Worm (Caenorhabditis elegans) whole organism, L2 larva: ENCODE measurements around the gene F32D8.2.

Experiments used
- C34F6.9 ChIP-seq: fragments of 150-350 bp; optimal IDR thresholded peaks from 2 replicates; lab custom pipeline; 2014; ENCODE audit warnings: missing biosample characterization, missing genetic modification characterization
- F13H6.1 ChIP-seq: sonication (generic microtip); optimal IDR thresholded peaks from 2 replicates; lab custom pipeline; 2016; ENCODE audit warnings: missing genetic modification characterization, missing compliant biosample characterization
- R02D3.7 ChIP-seq: fragments of 150-350 bp; optimal IDR thresholded peaks from 2 replicates; lab custom pipeline; 2014; ENCODE audit warnings: missing biosample characterization, missing genetic modification characterization
- Y55F3AM.14 ChIP-seq: fragments of 200-800 bp; sonication (Bioruptor generic); optimal IDR thresholded peaks from 2 replicates; lab custom pipeline; 2018; ENCODE audit warnings: mild to moderate bottlenecking, missing genetic modification characterization, missing compliant biosample characterization
- ZK546.5 ChIP-seq: sonication (generic microtip); optimal IDR thresholded peaks from 2 replicates; lab custom pipeline; 2017; ENCODE audit warnings: missing biosample characterization, missing genetic modification characterization
- alr-1 ChIP-seq: fragments of 150-350 bp; optimal IDR thresholded peaks from 2 replicates; lab custom pipeline; 2014; ENCODE audit warnings: missing biosample characterization, missing genetic modification characterization
- aly-2 ChIP-seq: fragments of 150-350 bp; optimal IDR thresholded peaks from 2 replicates; lab custom pipeline; 2014; ENCODE audit warnings: missing biosample characterization, missing genetic modification characterization
- ama-1 ChIP-seq: fragments of 150-350 bp; optimal IDR thresholded peaks from 2 replicates; lab custom pipeline; 2018; ENCODE audit warnings: inconsistent platforms
- blmp-1 ChIP-seq: sonication (generic microtip); optimal IDR thresholded peaks from 2 replicates; lab custom pipeline; 2017; ENCODE audit warnings: missing genetic modification characterization, mild to moderate bottlenecking, missing compliant biosample characterization, antibody characterized with exemption, moderate library complexity; ENCODE audit not compliant: insufficient read depth
- ceh-16 ChIP-seq: fragments of 150-350 bp; optimal IDR thresholded peaks from 2 replicates; lab custom pipeline; 2014; ENCODE audit warnings: missing biosample characterization, missing genetic modification characterization
- ceh-82 ChIP-seq: fragments of 150-350 bp; optimal IDR thresholded peaks from 2 replicates; lab custom pipeline; 2014; ENCODE audit warnings: missing biosample characterization, missing genetic modification characterization
- crh-2 ChIP-seq: sonication (generic microtip); optimal IDR thresholded peaks from 2 replicates; lab custom pipeline; 2017; ENCODE audit warnings: missing biosample characterization, missing genetic modification characterization
- dmd-4 ChIP-seq: sonication (generic microtip); optimal IDR thresholded peaks from 2 replicates; lab custom pipeline; 2017; ENCODE audit warnings: missing biosample characterization, missing genetic modification characterization
- egl-27 ChIP-seq: sonication (generic microtip); optimal IDR thresholded peaks from 3 replicates; lab custom pipeline; 2017; ENCODE audit warnings: missing biosample characterization, missing genetic modification reagents, missing genetic modification characterization
- elt-1 ChIP-seq: fragments of 150-350 bp; optimal IDR thresholded peaks from 2 replicates; lab custom pipeline; 2014; ENCODE audit warnings: missing biosample characterization, missing genetic modification characterization
- elt-3 ChIP-seq: sonication (generic microtip); optimal IDR thresholded peaks from 2 replicates; lab custom pipeline; 2017; ENCODE audit warnings: missing biosample characterization, missing genetic modification characterization
- fos-1 ChIP-seq: fragments of 150-350 bp; optimal IDR thresholded peaks from 2 replicates; lab custom pipeline; 2014; ENCODE audit warnings: missing biosample characterization, missing genetic modification characterization
- gmeb-1 ChIP-seq: fragments of 150-350 bp; optimal IDR thresholded peaks from 2 replicates; lab custom pipeline; 2014; ENCODE audit warnings: missing biosample characterization, missing genetic modification characterization
- lin-11 ChIP-seq: fragments of 150-350 bp; sonication (generic microtip); optimal IDR thresholded peaks from 2 replicates; lab custom pipeline; 2014; ENCODE audit warnings: missing biosample characterization, missing genetic modification characterization, inconsistent platforms, mixed read lengths
- lin-13 ChIP-seq: fragments of 150-350 bp; optimal IDR thresholded peaks from 2 replicates; lab custom pipeline; 2014; ENCODE audit warnings: missing biosample characterization, missing genetic modification reagents, missing genetic modification characterization
- lin-39 ChIP-seq: fragments of 150-350 bp; optimal IDR thresholded peaks from 2 replicates; lab custom pipeline; 2014; ENCODE audit warnings: missing biosample characterization, missing genetic modification reagents, missing genetic modification characterization
- lsy-2 ChIP-seq, 2 experiments: fragments of 150-350 bp in 1 of 2; sonication (generic microtip) in 1 of 2; optimal IDR thresholded peaks; 2 replicates each; lab custom pipeline; 2014 to 2017; ENCODE audit warnings: missing biosample characterization in 2 of 2, missing genetic modification characterization in 2 of 2
- mab-5 ChIP-seq: fragments of 150-350 bp; optimal IDR thresholded peaks from 2 replicates; lab custom pipeline; 2014; ENCODE audit warnings: missing biosample characterization, missing genetic modification characterization
- mbf-1 ChIP-seq: sonication (generic microtip); optimal IDR thresholded peaks from 2 replicates; lab custom pipeline; 2017; ENCODE audit warnings: missing biosample characterization, missing genetic modification characterization
- mdl-1 ChIP-seq, 2 experiments: fragments of 150-350 bp in 1 of 2; sonication (generic microtip) in 1 of 2; optimal IDR thresholded peaks; 2 replicates each; lab custom pipeline; 2017; ENCODE audit warnings: missing biosample characterization in 2 of 2, missing genetic modification characterization in 2 of 2
- nhr-10 ChIP-seq: sonication (generic microtip); optimal IDR thresholded peaks from 2 replicates; lab custom pipeline; 2017; ENCODE audit warnings: missing biosample characterization, missing genetic modification characterization
- nhr-11 ChIP-seq: fragments of 150-350 bp; optimal IDR thresholded peaks from 2 replicates; lab custom pipeline; 2014; ENCODE audit warnings: missing biosample characterization, missing genetic modification characterization
- nhr-12 ChIP-seq: fragments of 150-350 bp; optimal IDR thresholded peaks from 2 replicates; lab custom pipeline; 2014; ENCODE audit warnings: missing biosample characterization, missing genetic modification characterization
- nhr-129 ChIP-seq: fragments of 150-350 bp; optimal IDR thresholded peaks from 2 replicates; lab custom pipeline; 2014; ENCODE audit warnings: missing biosample characterization, missing genetic modification characterization
- nhr-21 ChIP-seq: fragments of 150-350 bp; optimal IDR thresholded peaks from 2 replicates; lab custom pipeline; 2014; ENCODE audit warnings: missing biosample characterization, missing genetic modification characterization
- nhr-23 ChIP-seq: fragments of 150-350 bp; optimal IDR thresholded peaks from 2 replicates; lab custom pipeline; 2014; ENCODE audit warnings: missing biosample characterization, missing genetic modification reagents, missing genetic modification characterization
- nhr-237 ChIP-seq: fragments of 150-350 bp; optimal IDR thresholded peaks from 2 replicates; lab custom pipeline; 2014; ENCODE audit warnings: missing biosample characterization, missing genetic modification characterization
- nhr-25 ChIP-seq: fragments of 150-350 bp; sonication (generic microtip); optimal IDR thresholded peaks from 3 replicates; lab custom pipeline; 2014; ENCODE audit warnings: missing biosample characterization, missing genetic modification characterization
- nhr-6 ChIP-seq: fragments of 150-350 bp; optimal IDR thresholded peaks from 2 replicates; lab custom pipeline; 2014; ENCODE audit warnings: missing biosample characterization, missing genetic modification characterization
- nhr-77 ChIP-seq: fragments of 150-350 bp; optimal IDR thresholded peaks from 2 replicates; lab custom pipeline; 2014; ENCODE audit warnings: missing biosample characterization, missing genetic modification characterization
- peb-1 ChIP-seq: fragments of 150-350 bp; optimal IDR thresholded peaks from 2 replicates; lab custom pipeline; 2014; ENCODE audit warnings: missing biosample characterization, missing genetic modification characterization
- sem-4 ChIP-seq: fragments of 150-350 bp; optimal IDR thresholded peaks from 2 replicates; lab custom pipeline; 2014; ENCODE audit warnings: missing biosample characterization, missing genetic modification reagents, missing genetic modification characterization
- skn-1 ChIP-seq: sonication (generic microtip); optimal IDR thresholded peaks from 2 replicates; lab custom pipeline; 2017; ENCODE audit warnings: missing biosample characterization, missing genetic modification characterization
- sma-3 ChIP-seq: sonication (generic microtip); optimal IDR thresholded peaks from 2 replicates; lab custom pipeline; 2016; ENCODE audit warnings: missing genetic modification reagents, missing genetic modification characterization, missing compliant biosample characterization
- sma-9 ChIP-seq, 2 experiments: fragments of 150-350 bp in 1 of 2; sonication (generic microtip) in 1 of 2; optimal IDR thresholded peaks; 2 replicates each; lab custom pipeline; 2014 to 2016; ENCODE audit warnings: missing genetic modification characterization in 2 of 2, mild to moderate bottlenecking in 1 of 2, missing biosample characterization in 1 of 2, missing compliant biosample characterization in 1 of 2, missing genetic modification reagents in 1 of 2, moderate library complexity in 1 of 2
- snpc-4 ChIP-seq: fragments of 150-350 bp; optimal IDR thresholded peaks from 2 replicates; lab custom pipeline; 2014; ENCODE audit warnings: missing biosample characterization, missing genetic modification characterization
- unc-39 ChIP-seq: fragments of 150-350 bp; optimal IDR thresholded peaks from 2 replicates; lab custom pipeline; 2014; ENCODE audit warnings: missing biosample characterization, missing genetic modification characterization
- unc-55 ChIP-seq: fragments of 150-350 bp; sonication (generic microtip); optimal IDR thresholded peaks from 3 replicates; lab custom pipeline; 2014; ENCODE audit warnings: missing biosample characterization, missing genetic modification reagents, missing genetic modification characterization
- unc-62 ChIP-seq: fragments of 150-350 bp; optimal IDR thresholded peaks from 2 replicates; lab custom pipeline; 2014; ENCODE audit warnings: missing biosample characterization, missing genetic modification reagents, missing genetic modification characterization
- zag-1 ChIP-seq: fragments of 150-350 bp; optimal IDR thresholded peaks from 2 replicates; lab custom pipeline; 2014; ENCODE audit warnings: missing biosample characterization, missing genetic modification characterization
- ztf-1 ChIP-seq: fragments of 200-800 bp; sonication (Bioruptor generic); conservative IDR thresholded peaks from 2 replicates; pipeline ENCODE4 v1.3.6; 2022; ENCODE audit warnings: missing genetic modification characterization, missing compliant biosample characterization
- ztf-11 ChIP-seq: sonication (generic microtip); optimal IDR thresholded peaks from 2 replicates; lab custom pipeline; 2017; ENCODE audit warnings: missing biosample characterization, missing genetic modification characterization
- ztf-4 ChIP-seq: fragments of 150-350 bp; optimal IDR thresholded peaks from 2 replicates; lab custom pipeline; 2014; ENCODE audit warnings: missing biosample characterization, missing genetic modification characterization

F32D8.2 gene

DNA sequence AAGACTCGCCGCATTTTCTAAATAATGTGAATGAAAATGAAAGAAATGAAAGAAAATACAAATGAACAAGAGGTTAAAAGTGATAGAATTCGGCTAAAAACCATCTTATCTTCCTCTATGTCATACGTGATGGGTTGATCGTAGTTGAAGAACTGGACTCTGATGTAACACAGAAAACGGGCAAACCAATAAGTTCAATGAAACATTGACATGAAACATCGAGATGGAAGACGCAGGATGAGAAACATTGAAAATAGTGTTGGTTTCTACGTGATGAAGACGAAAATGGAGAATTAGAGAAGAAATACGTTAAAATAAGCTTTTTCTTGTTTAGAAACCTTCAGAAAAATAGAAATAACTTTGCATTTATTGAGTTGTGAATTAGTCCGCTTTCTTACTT, 7.4 kb downstream of the F32D8.2 start, which contains the start of gene F32D8.12:
Gene F32D8.12 (minus strand): TSS at position 48 of the 400 bp plus-strand sequence.
- no peak for TF ChIP-seq lin-11 (tag; lab: Kevin White, UChicago)
- TF ChIP-seq lsy-2 (tag; optimal IDR thresholded peaks at IDR 0.05; lab: Kevin White, UChicago), result peak in 1 of 2 experiments; percentile 55
- TF ChIP-seq dmd-4, result no peak
- no peak for TF ChIP-seq nhr-77 (tag; lab: Kevin White, UChicago)
- no peak for TF ChIP-seq R02D3.7 (tag; lab: Kevin White, UChicago)
- TF ChIP-seq nhr-6, result no peak
- TF ChIP-seq Y55F3AM.14 (GFP tag; lab: Kevin White, UChicago), result no peak
- TF ChIP-seq ama-1 (lab: Kevin White, UChicago), result no peak
- no peak for TF ChIP-seq unc-62 (GFP tag; lab: Kevin White, UChicago)
- TF ChIP-seq zag-1 (tag; lab: Kevin White, UChicago), result no peak
- TF ChIP-seq elt-1 (tag; lab: Kevin White, UChicago), result no peak
- no peak for TF ChIP-seq lin-13 (GFP tag; lab: Kevin White, UChicago)
- peak; percentile 61 for TF ChIP-seq fos-1 (tag; lab: Kevin White, UChicago)
- peak; percentile 49 for TF ChIP-seq C34F6.9 (tag; lab: Kevin White, UChicago)
- TF ChIP-seq alr-1 (tag; lab: Kevin White, UChicago), result no peak
- no peak for TF ChIP-seq ceh-82 (tag; lab: Kevin White, UChicago)
- no peak for TF ChIP-seq unc-39 (tag; lab: Kevin White, UChicago)
- TF ChIP-seq crh-2 (tag; lab: Kevin White, UChicago), result peak; percentile 34
- TF ChIP-seq sem-4 (tag; lab: Kevin White, UChicago), result no peak
- TF ChIP-seq ztf-11, result no peak
- TF ChIP-seq ztf-4, result no peak
- TF ChIP-seq nhr-25 (tag; lab: Kevin White, UChicago), result peak; percentile 42
- TF ChIP-seq aly-2 (tag; lab: Kevin White, UChicago), result no peak
- TF ChIP-seq nhr-11 (tag; lab: Kevin White, UChicago), result no peak
- TF ChIP-seq nhr-23 (tag; lab: Kevin White, UChicago), result no peak
- TF ChIP-seq blmp-1 (tag; lab: Kevin White, UChicago), result peak; percentile 13
- no peak for TF ChIP-seq nhr-10 (tag; lab: Kevin White, UChicago)
- TF ChIP-seq nhr-21 (tag; lab: Kevin White, UChicago), result peak; percentile 64
- no peak for TF ChIP-seq skn-1 (tag; lab: Kevin White, UChicago)
- no peak for TF ChIP-seq peb-1 (tag; lab: Kevin White, UChicago)
- no peak for TF ChIP-seq lin-39
- no peak for TF ChIP-seq elt-3
- TF ChIP-seq mdl-1 (tag; optimal IDR thresholded peaks at IDR 0.05; lab: Kevin White, UChicago), result no peak
- TF ChIP-seq ceh-16 (tag; lab: Kevin White, UChicago), result no peak
- no peak for TF ChIP-seq egl-27 (tag; lab: Kevin White, UChicago)
- peak; percentile 16 for TF ChIP-seq F13H6.1 (tag; lab: Kevin White, UChicago)
- no peak for TF ChIP-seq nhr-237 (tag; lab: Kevin White, UChicago)
- TF ChIP-seq snpc-4 (tag; lab: Kevin White, UChicago), result no peak
- no peak for TF ChIP-seq nhr-12 (tag; lab: Kevin White, UChicago)
- TF ChIP-seq nhr-129, result peak; percentile 73
- TF ChIP-seq sma-3, result peak; percentile 6
- peak; percentile 51 for TF ChIP-seq gmeb-1 (tag; lab: Kevin White, UChicago)
- TF ChIP-seq ztf-1, result no peak
- no peak for TF ChIP-seq ZK546.5 (tag; lab: Kevin White, UChicago)
- TF ChIP-seq sma-9 (GFP tag; optimal IDR thresholded peaks at IDR 0.05; lab: Kevin White, UChicago), result peak; percentile 18
- TF ChIP-seq sma-9 (tag; optimal IDR thresholded peaks at IDR 0.05; lab: Kevin White, UChicago), result no peak
- TF ChIP-seq unc-55 (GFP tag; lab: Kevin White, UChicago), result peak; percentile 20
- TF ChIP-seq mab-5 (tag; lab: Kevin White, UChicago), result no peak
- TF ChIP-seq mbf-1, result no peak
